Worm (Caenorhabditis elegans) whole organism, L4 larva: ENCODE results near the gene idpp-2.

Experiments
- D1046.2 ChIP-seq: fragments of 200-800 bp; sonication (Bioruptor generic); IDR thresholded peaks from 2 replicates; pipeline ENCODE4 v1.3.6; 2022; ENCODE audit warnings: missing genetic modification characterization, missing compliant biosample characterization
- F37D6.2 ChIP-seq: sonication (generic microtip); optimal IDR thresholded peaks from 2 replicates; lab custom pipeline; 2016; ENCODE audit warnings: mild to moderate bottlenecking, missing genetic modification characterization, missing compliant biosample characterization
- F49E8.2 ChIP-seq: sonication (generic microtip); optimal IDR thresholded peaks from 2 replicates; lab custom pipeline; 2016; ENCODE audit warnings: missing compliant biosample characterization, mild to moderate bottlenecking, missing genetic modification characterization, borderline replicate concordance
- R02D3.7 ChIP-seq: fragments of 150-350 bp; sonication (generic microtip); optimal IDR thresholded peaks from 3 replicates; lab custom pipeline; 2014; ENCODE audit warnings: missing biosample characterization, missing genetic modification characterization
- Y75B8A.6 ChIP-seq: fragments of 200-800 bp; sonication (Bioruptor generic); IDR thresholded peaks from 2 replicates; pipeline ENCODE4 v1.3.6; 2022; ENCODE audit warnings: missing genetic modification reagents, missing genetic modification characterization, missing compliant biosample characterization
- ama-1 ChIP-seq: fragments of 150-350 bp; optimal IDR thresholded peaks from 2 replicates; lab custom pipeline; 2014; ENCODE audit warnings: inconsistent platforms, mixed read lengths
- attf-4 ChIP-seq: sonication (generic microtip); optimal IDR thresholded peaks from 3 replicates; lab custom pipeline; 2017; ENCODE audit warnings: missing biosample characterization, missing genetic modification characterization
- ceh-28 ChIP-seq: fragments of 150-350 bp; optimal IDR thresholded peaks from 2 replicates; lab custom pipeline; 2014; ENCODE audit warnings: missing biosample characterization, missing genetic modification reagents, missing genetic modification characterization
- cey-2 ChIP-seq: sonication (generic microtip); optimal IDR thresholded peaks from 3 replicates; lab custom pipeline; 2017; ENCODE audit warnings: missing genetic modification characterization, mild to moderate bottlenecking, missing compliant biosample characterization, antibody characterized with exemption, borderline replicate concordance; ENCODE audit not compliant: insufficient read depth
- ctbp-1 ChIP-seq: fragments of 200-800 bp; sonication (Bioruptor generic); IDR thresholded peaks from 2 replicates; pipeline ENCODE4 v1.3.6; 2022; ENCODE audit warnings: missing genetic modification reagents, missing genetic modification characterization, missing compliant biosample characterization
- daf-16 ChIP-seq, 3 experiments: sonication (generic microtip); optimal IDR thresholded peaks; 2 replicates each; lab custom pipeline; 2016 to 2017; ENCODE audit warnings: missing genetic modification characterization in 3 of 3, missing genetic modification reagents in 3 of 3, mild to moderate bottlenecking in 2 of 3, missing compliant biosample characterization in 2 of 3, missing biosample characterization in 1 of 3, moderate library complexity in 1 of 3
- dmd-6 ChIP-seq: fragments of 200-800 bp; sonication (Bioruptor generic); IDR thresholded peaks from 2 replicates; pipeline ENCODE4 v1.3.6; 2022; ENCODE audit warnings: missing genetic modification reagents, missing genetic modification characterization, missing compliant biosample characterization
- dmd-9 ChIP-seq: fragments of 200-800 bp; sonication (Bioruptor generic); IDR thresholded peaks from 2 replicates; pipeline ENCODE4 v1.3.6; 2022; ENCODE audit warnings: missing genetic modification reagents, missing genetic modification characterization, missing compliant biosample characterization
- duxl-1 ChIP-seq: sonication (generic microtip); optimal IDR thresholded peaks from 2 replicates; lab custom pipeline; 2016; ENCODE audit warnings: mild to moderate bottlenecking, missing genetic modification characterization, moderate library complexity, missing compliant biosample characterization; ENCODE audit not compliant: poor library complexity
- dve-1 ChIP-seq: sonication (generic microtip); optimal IDR thresholded peaks from 2 replicates; lab custom pipeline; 2017; ENCODE audit warnings: antibody characterized with exemption, mild to moderate bottlenecking, missing genetic modification characterization, missing compliant biosample characterization; ENCODE audit not compliant: insufficient read depth
- egl-27 ChIP-seq: sonication (generic microtip); optimal IDR thresholded peaks from 3 replicates; lab custom pipeline; 2017; ENCODE audit warnings: missing biosample characterization, missing genetic modification reagents, missing genetic modification characterization
- egl-43 ChIP-seq: fragments of 200-800 bp; sonication (Bioruptor generic); IDR thresholded peaks from 2 replicates; pipeline ENCODE4 v1.3.6; 2022; ENCODE audit warnings: missing genetic modification reagents, missing genetic modification characterization, missing compliant biosample characterization
- hlh-11 ChIP-seq: fragments of 200-800 bp; sonication (Bioruptor generic); optimal IDR thresholded peaks from 2 replicates; lab custom pipeline; 2018; ENCODE audit warnings: mild to moderate bottlenecking, missing genetic modification characterization, missing compliant biosample characterization
- jun-1 ChIP-seq: fragments of 150-350 bp; optimal IDR thresholded peaks from 2 replicates; lab custom pipeline; 2014; ENCODE audit warnings: missing biosample characterization, missing genetic modification reagents, missing genetic modification characterization
- lin-1 ChIP-seq: fragments of 200-800 bp; sonication (Bioruptor generic); IDR thresholded peaks from 2 replicates; pipeline ENCODE4 v1.3.6; 2022; ENCODE audit warnings: missing genetic modification reagents, missing genetic modification characterization, missing compliant biosample characterization
- lin-38 ChIP-seq: fragments of 200-800 bp; sonication (Bioruptor generic); IDR thresholded peaks from 2 replicates; pipeline ENCODE4 v1.3.6; 2022; ENCODE audit warnings: missing genetic modification reagents, missing genetic modification characterization, missing compliant biosample characterization
- madf-5 ChIP-seq, 2 experiments: fragments of 200-800 bp; sonication (Bioruptor generic); IDR thresholded peaks; 2 replicates each; pipeline ENCODE4 v1.3.6; 2022; ENCODE audit warnings: missing compliant biosample characterization in 2 of 2, missing genetic modification characterization in 2 of 2
- mdt-29 ChIP-seq: fragments of 200-800 bp; sonication (Bioruptor generic); IDR thresholded peaks from 2 replicates; pipeline ENCODE4 v1.3.6; 2022; ENCODE audit warnings: missing genetic modification reagents, missing genetic modification characterization, missing compliant biosample characterization
- mxl-3 ChIP-seq: fragments of 200-800 bp; sonication (Bioruptor generic); optimal IDR thresholded peaks from 2 replicates; lab custom pipeline; 2018; ENCODE audit warnings: mild to moderate bottlenecking, missing genetic modification characterization, missing compliant biosample characterization
- nhr-11 ChIP-seq: fragments of 150-350 bp; optimal IDR thresholded peaks from 2 replicates; lab custom pipeline; 2014; ENCODE audit warnings: missing biosample characterization, missing genetic modification characterization
- nhr-25 ChIP-seq: sonication (generic microtip); optimal IDR thresholded peaks from 2 replicates; lab custom pipeline; 2017; ENCODE audit warnings: missing genetic modification characterization, mild to moderate bottlenecking, missing compliant biosample characterization, antibody characterized with exemption, moderate library complexity, borderline replicate concordance; ENCODE audit not compliant: insufficient read depth
- nhr-28 ChIP-seq: fragments of 150-350 bp; optimal IDR thresholded peaks from 2 replicates; lab custom pipeline; 2014; ENCODE audit warnings: missing biosample characterization, missing genetic modification characterization
- nhr-41 ChIP-seq: fragments of 200-800 bp; sonication (Bioruptor generic); IDR thresholded peaks from 2 replicates; pipeline ENCODE4 v1.3.6; 2022; ENCODE audit warnings: missing genetic modification reagents, missing genetic modification characterization, missing compliant biosample characterization
- nhr-42 ChIP-seq: fragments of 200-800 bp; sonication (Bioruptor generic); IDR thresholded peaks from 2 replicates; pipeline ENCODE4 v1.3.6; 2022; ENCODE audit warnings: missing genetic modification characterization, missing compliant biosample characterization
- nhr-77 ChIP-seq: fragments of 150-350 bp; optimal IDR thresholded peaks from 2 replicates; lab custom pipeline; 2014; ENCODE audit warnings: missing biosample characterization, missing genetic modification characterization
- pha-4 ChIP-seq, 2 experiments: fragments of 150-350 bp in 1 of 2; fragments of 200-800 bp in 1 of 2; sonication (Bioruptor generic) in 1 of 2; IDR thresholded peaks in 1 of 2; optimal IDR thresholded peaks in 1 of 2; 2 replicates each; pipeline versions ENCODE4 v1.3.6 to Lab custom; 2014 to 2022; ENCODE audit warnings: missing genetic modification characterization in 2 of 2, missing genetic modification reagents in 2 of 2, missing biosample characterization in 1 of 2, missing compliant biosample characterization in 1 of 2
- pqm-1 ChIP-seq: sonication (generic microtip); optimal IDR thresholded peaks from 2 replicates; lab custom pipeline; 2017; ENCODE audit warnings: missing biosample characterization, missing genetic modification characterization
- sdz-12 ChIP-seq: fragments of 200-800 bp; sonication (Bioruptor generic); optimal IDR thresholded peaks from 2 replicates; lab custom pipeline; 2018; ENCODE audit warnings: mild to moderate bottlenecking, missing genetic modification characterization, missing compliant biosample characterization
- set-16 ChIP-seq: fragments of 200-800 bp; sonication (Bioruptor generic); IDR thresholded peaks from 2 replicates; pipeline ENCODE4 v1.3.6; 2022; ENCODE audit warnings: missing genetic modification reagents, missing genetic modification characterization, missing compliant biosample characterization
- snpc-1.2 ChIP-seq: fragments of 200-800 bp; sonication (Bioruptor generic); IDR thresholded peaks from 2 replicates; pipeline ENCODE4 v1.3.6; 2022; ENCODE audit warnings: missing genetic modification reagents, missing genetic modification characterization, missing compliant biosample characterization
- tra-1 ChIP-seq: fragments of 200-800 bp; sonication (Bioruptor generic); IDR thresholded peaks from 2 replicates; pipeline ENCODE4 v1.3.6; 2022; ENCODE audit warnings: missing genetic modification reagents, missing genetic modification characterization, missing compliant biosample characterization
- unc-130 ChIP-seq: sonication (generic microtip); optimal IDR thresholded peaks from 2 replicates; lab custom pipeline; 2016; ENCODE audit warnings: missing genetic modification reagents, missing genetic modification characterization, missing compliant biosample characterization
- unc-39 ChIP-seq: sonication (generic microtip); optimal IDR thresholded peaks from 2 replicates; lab custom pipeline; 2017; ENCODE audit warnings: missing biosample characterization, missing genetic modification characterization
- unc-62 ChIP-seq, 3 experiments: fragments of 150-350 bp in 1 of 3; sonication (generic microtip); optimal IDR thresholded peaks in 2 of 3; peaks in 1 of 3; 1 replicate in 1 of 3; 2 replicates in 2 of 3; lab custom pipeline; 2014 to 2017; ENCODE audit warnings: missing biosample characterization in 3 of 3, missing genetic modification characterization in 3 of 3, missing genetic modification reagents in 3 of 3, missing genotype in 1 of 3
- vab-7 ChIP-seq: fragments of 200-800 bp; sonication (Bioruptor generic); IDR thresholded peaks from 2 replicates; pipeline ENCODE4 v1.3.6; 2022; ENCODE audit warnings: missing genetic modification reagents, missing genetic modification characterization, missing compliant biosample characterization
- zag-1 ChIP-seq: fragments of 150-350 bp; optimal IDR thresholded peaks from 2 replicates; lab custom pipeline; 2014; ENCODE audit warnings: missing biosample characterization, missing genetic modification characterization
- zfp-2 ChIP-seq: sonication (generic microtip); optimal IDR thresholded peaks from 2 replicates; lab custom pipeline; 2016; ENCODE audit warnings: mild to moderate bottlenecking, missing genetic modification characterization, missing compliant biosample characterization
- zfp-3 ChIP-seq: fragments of 200-800 bp; sonication (Bioruptor generic); conservative IDR thresholded peaks from 2 replicates; pipeline ENCODE4 v1.3.6; 2022; ENCODE audit warnings: missing genetic modification reagents, missing genetic modification characterization, missing compliant biosample characterization
- zip-11 ChIP-seq: fragments of 200-800 bp; sonication (Bioruptor generic); IDR thresholded peaks from 2 replicates; pipeline ENCODE4 v1.3.6; 2022; ENCODE audit warnings: missing genetic modification characterization, missing compliant biosample characterization
- zip-2 ChIP-seq: fragments of 150-350 bp; optimal IDR thresholded peaks from 2 replicates; lab custom pipeline; 2014; ENCODE audit warnings: missing biosample characterization, missing genetic modification characterization
- ztf-7 ChIP-seq: fragments of 150-350 bp; optimal IDR thresholded peaks from 2 replicates; lab custom pipeline; 2014; ENCODE audit warnings: missing biosample characterization, missing genetic modification characterization

The idpp-2 gene

DNA sequence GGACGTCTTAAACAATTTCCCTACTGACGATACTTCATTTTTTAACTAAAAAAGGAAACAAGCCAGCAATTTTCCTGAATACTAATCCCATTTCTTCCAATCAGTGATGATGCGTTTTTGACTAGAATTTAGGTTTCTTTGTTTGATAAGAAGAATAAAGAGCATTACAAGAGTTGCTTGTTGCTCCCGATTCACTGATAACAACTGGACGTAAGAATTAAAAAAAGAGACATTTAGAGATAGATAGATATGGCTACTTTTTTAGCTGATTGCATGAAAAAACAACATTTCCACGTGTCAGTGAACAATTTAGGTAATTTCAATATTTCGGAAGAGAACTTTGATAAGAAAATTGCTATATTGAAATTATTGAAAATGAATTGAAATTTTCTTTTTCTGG lies 20.4 kb downstream of the idpp-2 start:
- TF ChIP-seq unc-62 (GFP tag; optimal IDR thresholded peaks at IDR 0.05 in 1 of 2; lab: Kevin White, UChicago) (no peak), unc-62 (tag; optimal IDR thresholded peaks at IDR 0.05; lab: Kevin White, UChicago) (no peak), snpc-1.2 (no peak), ama-1 (lab: Kevin White, UChicago) (no peak), dve-1 (peak; percentile 29), nhr-77 (tag; lab: Kevin White, UChicago) (peak; percentile 66), hlh-11 (tag; lab: Kevin White, UChicago) (peak; percentile 30), duxl-1 (tag; lab: Kevin White, UChicago) (no peak), nhr-42 (GFP tag; lab: Robert Waterston, UW) (no peak), dmd-6 (GFP tag; lab: Robert Waterston, UW) (0 out of 2 replicates have a peak, but pooled peaks have one; percentile 8), nhr-41 (GFP tag; lab: Robert Waterston, UW) (no peak), attf-4 (tag; lab: Kevin White, UChicago) (no peak), egl-27 (tag; lab: Kevin White, UChicago) (no peak), zag-1 (tag; lab: Kevin White, UChicago) (no peak), zip-2 (tag; lab: Kevin White, UChicago) (no peak), zfp-2 (tag; lab: Kevin White, UChicago) (no peak), cey-2 (no peak), F49E8.2 (tag; lab: Kevin White, UChicago) (no peak), sdz-12 (no peak), lin-1 (GFP tag; lab: Robert Waterston, UW) (no peak), egl-43 (GFP tag; lab: Robert Waterston, UW) (no peak), F37D6.2 (tag; lab: Kevin White, UChicago) (no peak), ctbp-1 (GFP tag; lab: Robert Waterston, UW) (no peak), nhr-25 (tag; lab: Kevin White, UChicago) (no peak), ztf-7 (no peak), daf-16 (GFP tag; optimal IDR thresholded peaks at IDR 0.05; lab: Kevin White, UChicago) (no peak), daf-16 (tag; optimal IDR thresholded peaks at IDR 0.05; lab: Kevin White, UChicago) (peak; percentile 61), nhr-11 (no peak), pqm-1 (peak; percentile 80), vab-7 (no peak), tra-1 (no peak), nhr-28 (tag; lab: Kevin White, UChicago) (peak; percentile 62), D1046.2 (GFP tag; lab: Robert Waterston, UW) (no peak), lin-38 (GFP tag; lab: Robert Waterston, UW) (no peak), ceh-28 (tag; lab: Kevin White, UChicago) (no peak)

DNA sequence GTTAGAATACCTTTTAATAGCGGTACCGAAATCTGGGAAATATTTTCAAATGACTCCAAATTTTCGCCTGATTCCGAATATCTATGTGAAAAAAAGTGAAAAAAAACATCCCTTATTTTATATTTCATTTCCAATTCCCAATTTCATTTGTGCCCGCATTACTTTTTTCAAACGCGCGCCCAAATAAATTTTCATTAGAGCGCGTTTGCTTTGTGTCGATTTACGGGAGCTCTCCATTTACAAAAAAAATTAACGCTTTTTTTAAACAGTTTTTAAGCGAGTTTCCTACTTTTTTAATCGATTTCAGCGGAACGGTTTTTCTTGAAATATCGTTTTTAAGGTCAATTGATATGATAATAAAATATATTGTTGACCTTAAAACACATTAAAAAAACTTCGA lies 22.7 kb downstream of the idpp-2 start:
- TF ChIP-seq zip-11 (no peak), lin-38 (GFP tag; lab: Robert Waterston, UW) (0 out of 2 replicates have a peak, but pooled peaks have one; percentile 28), R02D3.7 (peak; percentile 8)

DNA sequence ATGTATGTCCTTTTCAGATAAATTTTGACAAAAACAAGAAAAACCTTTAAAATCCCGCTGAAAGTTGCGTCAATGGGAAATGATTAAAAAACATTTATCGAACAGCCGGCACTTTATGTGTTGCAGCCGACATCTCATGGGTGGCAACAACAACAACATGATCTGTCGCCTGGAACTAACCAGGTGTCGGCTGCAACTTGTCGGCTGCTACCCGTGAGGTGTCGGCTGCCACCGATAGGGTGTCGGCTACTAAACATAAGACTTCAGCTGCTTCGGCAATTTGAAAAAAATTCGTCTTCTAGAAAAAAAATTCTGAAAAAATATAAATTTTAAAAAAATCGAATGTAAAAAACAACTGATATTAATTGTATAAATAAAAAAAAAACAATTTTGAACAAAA lies 26.2 kb downstream of the idpp-2 start:
- no peak for TF ChIP-seq mxl-3 (GFP tag; lab: Kevin White, UChicago)
- TF ChIP-seq attf-4 (tag; lab: Kevin White, UChicago), result no peak
- no peak for TF ChIP-seq jun-1 (tag; lab: Kevin White, UChicago)
- no peak for TF ChIP-seq madf-5 (GFP tag; IDR thresholded peaks at IDR 0.05; lab: Robert Waterston, UW)
- TF ChIP-seq dve-1, result no peak
- no peak for TF ChIP-seq mdt-29
- TF ChIP-seq Y75B8A.6, result no peak
- TF ChIP-seq pha-4 (GFP tag; IDR thresholded peaks at IDR 0.05; lab: Robert Waterston, UW), result no peak
- TF ChIP-seq pha-4 (tag; optimal IDR thresholded peaks at IDR 0.05; lab: Kevin White, UChicago), result no peak
- no peak for TF ChIP-seq set-16
- no peak for TF ChIP-seq sdz-12
- TF ChIP-seq nhr-25 (tag; lab: Kevin White, UChicago), result no peak
- no peak for TF ChIP-seq unc-130 (GFP tag; lab: Kevin White, UChicago)
- TF ChIP-seq zip-11, result no peak
- TF ChIP-seq unc-39 (tag; lab: Kevin White, UChicago), result no peak
- TF ChIP-seq ztf-7, result no peak
- no peak for TF ChIP-seq dmd-9 (GFP tag; lab: Robert Waterston, UW)
- no peak for TF ChIP-seq zfp-3
